Fruit fly (Drosophila melanogaster): Measurements from ENCODE around the gene hay.
A peak's percentile ranks its signal among the peaks of the same experiment; 100 is the strongest.

Gene hay

dm6 chr3L:10680728-10681306 lies 49.9 kb downstream of the hay start (continued):
- TF ChIP-seq MBD-R2 (GFP tag; IDR thresholded peaks at IDR 0.05), result peak; percentile 18; the same call in 1 of the 2 replicates
- TF ChIP-seq CG10959 (GFP tag; IDR thresholded peaks at IDR 0.05), result no peak
- TF ChIP-seq CG30431 (GFP tag; optimal IDR thresholded peaks at IDR 0.05), result no peak
- TF ChIP-seq CG3847 (GFP tag; IDR thresholded peaks at IDR 0.05), result 0 out of 2 replicates have a peak, but pooled peaks have one; percentile 30
- TF ChIP-seq CG11247 (GFP tag; IDR thresholded peaks at IDR 0.05), result no peak; the same call in 1 of the 2 replicates
- TF ChIP-seq dan (GFP tag; IDR thresholded peaks at IDR 0.05), result no peak
- TF ChIP-seq crp (GFP tag; optimal IDR thresholded peaks at IDR 0.05), result no peak
- peak; percentile 10 for TF ChIP-seq cg (GFP tag; optimal IDR thresholded peaks at IDR 0.05)
- 0 out of 2 replicates have a peak, but pooled peaks have one; percentile 34 for TF ChIP-seq CG4360 (GFP tag; IDR thresholded peaks at IDR 0.05)
- TF ChIP-seq Mrtf (GFP tag; IDR thresholded peaks at IDR 0.05), result no peak
- TF ChIP-seq TFAM (GFP tag; optimal IDR thresholded peaks at IDR 0.05), result no peak
- TF ChIP-seq sob (GFP tag; IDR thresholded peaks at IDR 0.05), result peak; percentile 39
- TF ChIP-seq HLHmδ (GFP tag; optimal IDR thresholded peaks at IDR 0.05), result peak; percentile 26
- peak; percentile 44; the same call in 1 of the 2 replicates for TF ChIP-seq CG6689 (GFP tag; IDR thresholded peaks at IDR 0.05)
- no peak for TF ChIP-seq HLH4C (GFP tag; IDR thresholded peaks at IDR 0.05; ENCODE audit: partially characterized antibody)
- peak; percentile 23 for TF ChIP-seq wek (GFP tag; optimal IDR thresholded peaks at IDR 0.05)
- 0 out of 2 replicates have a peak, but pooled peaks have one; percentile 38 for TF ChIP-seq CG42726 (GFP tag; IDR thresholded peaks at IDR 0.05; ENCODE audit: partially characterized antibody)
- TF ChIP-seq gem (tag; optimal IDR thresholded peaks at IDR 0.05), result no peak
- TF ChIP-seq ato (GFP tag; IDR thresholded peaks at IDR 0.05; ENCODE audit: partially characterized antibody), result no peak
- no peak for TF ChIP-seq MESR4 (GFP tag; optimal IDR thresholded peaks at IDR 0.05)
- TF ChIP-seq lov (optimal IDR thresholded peaks at IDR 0.05), result no peak
- 0 out of 3 replicates have a peak, but pooled peaks have one; percentile 56 for TF ChIP-seq lov (GFP tag; IDR thresholded peaks at IDR 0.05)
- TF ChIP-seq CG11085 (GFP tag; IDR thresholded peaks at IDR 0.05), result no peak
- TF ChIP-seq sug (tag; optimal IDR thresholded peaks at IDR 0.05), result no peak
- peak; percentile 10 for TF ChIP-seq Deaf1 (tag; optimal IDR thresholded peaks at IDR 0.05)
- TF ChIP-seq fd64A (GFP tag; optimal IDR thresholded peaks at IDR 0.05), result no peak
- no peak for TF ChIP-seq CG30020 (tag; optimal IDR thresholded peaks at IDR 0.05)
- TF ChIP-seq Rfx (GFP tag; IDR thresholded peaks at IDR 0.05), result peak; percentile 31; the same call in 1 of the 2 replicates
- no peak for TF ChIP-seq CG8089 (GFP tag; optimal IDR thresholded peaks at IDR 0.05)
- TF ChIP-seq lab (GFP tag; optimal IDR thresholded peaks at IDR 0.05), result peak; percentile 20
- 0 out of 3 replicates have a peak, but pooled peaks have one; percentile 45 for TF ChIP-seq CG6175 (GFP tag; IDR thresholded peaks at IDR 0.05)
- peak; percentile 16 for TF ChIP-seq Meics (GFP tag; optimal IDR thresholded peaks at IDR 0.05)
- peak; percentile 40; the same call in 1 of the 3 replicates for TF ChIP-seq so (GFP tag; IDR thresholded peaks at IDR 0.05)
- peak; percentile 10; the same call in 1 of the 2 replicates for TF ChIP-seq H2.0 (GFP tag; IDR thresholded peaks at IDR 0.05)
- TF ChIP-seq sc (optimal IDR thresholded peaks at IDR 0.05), result no peak
- no peak for TF ChIP-seq sc (GFP tag; optimal IDR thresholded peaks at IDR 0.05)
- peak; percentile 38; the same call in 1 of the 2 replicates for TF ChIP-seq tna (GFP tag; IDR thresholded peaks at IDR 0.05; ENCODE audit: partially characterized antibody)
- TF ChIP-seq sna (GFP tag; IDR thresholded peaks at IDR 0.05; ENCODE audit: partially characterized antibody), result no peak
- TF ChIP-seq CG10431 (GFP tag; optimal IDR thresholded peaks at IDR 0.05), result no peak
- TF ChIP-seq CG1529 (GFP tag; optimal IDR thresholded peaks at IDR 0.05), result no peak
- TF ChIP-seq oc (tag; optimal IDR thresholded peaks at IDR 0.05), result peak; percentile 19
- no peak for TF ChIP-seq Dip3 (GFP tag; optimal IDR thresholded peaks at IDR 0.05)
- no peak for TF ChIP-seq CG13296 (GFP tag; optimal IDR thresholded peaks at IDR 0.05)
